Fruit fly (Drosophila melanogaster): ENCODE data around the gene CG6013.

CG6013 gene

DNA sequence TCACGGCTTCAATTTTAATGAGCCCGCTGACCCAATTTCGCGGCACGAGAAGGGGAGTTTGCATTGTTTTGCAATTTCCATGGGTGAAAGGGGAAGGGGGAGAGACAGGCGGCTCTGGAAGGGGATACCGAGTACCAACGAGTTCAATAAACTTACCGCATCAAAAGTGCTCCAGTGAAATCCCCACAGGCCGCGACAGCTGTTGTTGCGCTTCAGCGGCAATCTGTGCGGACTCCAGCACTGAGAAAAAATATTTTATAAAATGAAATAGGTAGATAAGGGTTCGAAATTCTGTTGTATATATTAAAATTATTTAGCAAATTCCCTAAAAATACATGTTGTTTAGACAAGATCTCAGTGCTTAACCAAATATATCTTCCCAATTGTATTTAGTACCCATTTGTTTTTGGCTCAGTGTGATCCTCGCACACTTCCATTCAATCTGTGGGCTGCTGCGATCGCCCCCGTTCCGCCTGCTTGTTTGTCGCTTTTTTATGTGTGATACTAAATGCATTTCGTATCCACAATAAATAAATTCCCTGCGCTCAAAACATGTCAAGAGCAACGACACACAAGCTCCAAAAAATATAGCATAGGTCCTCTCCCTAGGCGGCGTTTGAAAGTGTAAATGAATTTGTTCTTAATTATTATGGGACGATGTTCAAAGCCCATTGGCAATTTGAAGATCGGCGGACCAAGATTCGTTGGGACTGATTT, 35.6 kb upstream of the CG6013 start (continued):
- no peak for TF ChIP-seq CG9797 (GFP tag; optimal IDR thresholded peaks at IDR 0.05)
- peak; percentile 40 for TF ChIP-seq mam (GFP tag; optimal IDR thresholded peaks at IDR 0.05)
- no peak for TF ChIP-seq Sin3A (optimal IDR thresholded peaks at IDR 0.05)
- TF ChIP-seq PHDP (tag; optimal IDR thresholded peaks at IDR 0.05): peak; percentile 84
- TF ChIP-seq Atf6 (GFP tag; IDR thresholded peaks at IDR 0.05): peak; percentile 54; the same call in 1 of the 2 replicates
- TF ChIP-seq CG15696 (tag; optimal IDR thresholded peaks at IDR 0.05): peak; percentile 40
- TF ChIP-seq phol (tag; optimal IDR thresholded peaks at IDR 0.05): peak; percentile 91
- peak; percentile 63 for TF ChIP-seq ind (GFP tag; optimal IDR thresholded peaks at IDR 0.05)
- peak; percentile 84 for TF ChIP-seq zfh1 (GFP tag; IDR thresholded peaks at IDR 0.05)
- TF ChIP-seq CG3407 (GFP tag; optimal IDR thresholded peaks at IDR 0.05): peak; percentile 78
- TF ChIP-seq pan (optimal IDR thresholded peaks at IDR 0.05): no peak
- TF ChIP-seq pan (GFP tag; optimal IDR thresholded peaks at IDR 0.05 in 1 of 2, IDR thresholded peaks at IDR 0.05 in 1 of 2): peak in 1 of 2 experiments; percentile 82
- TF ChIP-seq CG12299 (tag; optimal IDR thresholded peaks at IDR 0.05): peak; percentile 30
- TF ChIP-seq repo (GFP tag; optimal IDR thresholded peaks at IDR 0.05): peak; percentile 34
- peak; percentile 23 for TF ChIP-seq CG3281 (GFP tag; optimal IDR thresholded peaks at IDR 0.05)
- TF ChIP-seq CG5180 (GFP tag; optimal IDR thresholded peaks at IDR 0.05): peak; percentile 70
- TF ChIP-seq Max (GFP tag; optimal IDR thresholded peaks at IDR 0.05): peak; percentile 73
- peak; percentile 56 for TF ChIP-seq NK7.1 (GFP tag; optimal IDR thresholded peaks at IDR 0.05)
- peak; percentile 89 for TF ChIP-seq Asciz (GFP tag; optimal IDR thresholded peaks at IDR 0.05)
- TF ChIP-seq Antp (GFP tag; optimal IDR thresholded peaks at IDR 0.05): peak; percentile 49
- TF ChIP-seq CG11504 (tag; optimal IDR thresholded peaks at IDR 0.05): peak; percentile 89
- peak; percentile 85 for TF ChIP-seq CG8388 (GFP tag; optimal IDR thresholded peaks at IDR 0.05)
- TF ChIP-seq tap (tag; optimal IDR thresholded peaks at IDR 0.05): peak; percentile 82
- TF ChIP-seq CG1603 (tag; optimal IDR thresholded peaks at IDR 0.05): peak; percentile 87
- peak; percentile 95 for TF ChIP-seq Ets65A (GFP tag)
- TF ChIP-seq Drgx (GFP tag; IDR thresholded peaks at IDR 0.05): peak; percentile 88
- peak; percentile 67 for TF ChIP-seq CG9437 (GFP tag; optimal IDR thresholded peaks at IDR 0.05)
- no peak for TF ChIP-seq insv (GFP tag; optimal IDR thresholded peaks at IDR 0.05)
- TF ChIP-seq CG8924 (tag; optimal IDR thresholded peaks at IDR 0.05): peak; percentile 83
- TF ChIP-seq zen (tag; optimal IDR thresholded peaks at IDR 0.05): peak; percentile 65
- peak in 1 of 2 experiments; percentile 60 for TF ChIP-seq Hr78 (GFP tag; optimal IDR thresholded peaks at IDR 0.05)
- peak; percentile 46 for TF ChIP-seq cwo (GFP tag; optimal IDR thresholded peaks at IDR 0.05)
- TF ChIP-seq ATbp (GFP tag; optimal IDR thresholded peaks at IDR 0.05): peak; percentile 84
- peak; percentile 60; the same call in 1 of the 2 replicates for TF ChIP-seq CG10959 (GFP tag; IDR thresholded peaks at IDR 0.05)
- TF ChIP-seq dmrt99B (tag; optimal IDR thresholded peaks at IDR 0.05): peak; percentile 91
- peak; percentile 48 for TF ChIP-seq Dek (tag; optimal IDR thresholded peaks at IDR 0.05)
- TF ChIP-seq sd (tag; optimal IDR thresholded peaks at IDR 0.05): no peak
- no peak for TF ChIP-seq CG42726 (GFP tag; IDR thresholded peaks at IDR 0.05; ENCODE audit: partially characterized antibody)
- peak; percentile 39 for TF ChIP-seq CG11398 (GFP tag; optimal IDR thresholded peaks at IDR 0.05)
- peak; percentile 97 for TF ChIP-seq nau (GFP tag; optimal IDR thresholded peaks at IDR 0.05)
- TF ChIP-seq H2.0 (GFP tag; IDR thresholded peaks at IDR 0.05): peak; percentile 72
- TF ChIP-seq CG6175 (GFP tag; IDR thresholded peaks at IDR 0.05): 0 out of 3 replicates have a peak, but pooled peaks have one; percentile 13
- TF ChIP-seq wek (GFP tag; optimal IDR thresholded peaks at IDR 0.05): no peak
- no peak for TF ChIP-seq pho (GFP tag; optimal IDR thresholded peaks at IDR 0.05)
- peak; percentile 35; the same call in 1 of the 2 replicates for TF ChIP-seq Rfx (GFP tag; IDR thresholded peaks at IDR 0.05)
- TF ChIP-seq CG32772 (GFP tag; IDR thresholded peaks at IDR 0.05): peak; percentile 84
- peak in 1 of 3 experiments; percentile 77 for TF ChIP-seq lola (GFP tag; optimal IDR thresholded peaks at IDR 0.05)
- TF ChIP-seq CG11247 (GFP tag; IDR thresholded peaks at IDR 0.05): no peak

All from whole organism, embryonic.